Worm (Caenorhabditis elegans) whole organism, early embryonic: ENCODE data around the gene H38K22.6.

Experiments used
- B0310.2 ChIP-seq: sonication (generic microtip); optimal IDR thresholded peaks from 2 replicates; lab custom pipeline; 2016; ENCODE audit warnings: mild to moderate bottlenecking, missing genetic modification characterization, missing compliant biosample characterization
- ama-1 ChIP-seq: fragments of 150-350 bp; optimal IDR thresholded peaks from 2 replicates; lab custom pipeline; 2014
- hmbx-1 ChIP-seq: sonication (generic microtip); optimal IDR thresholded peaks from 2 replicates; lab custom pipeline; 2016; ENCODE audit warnings: mild to moderate bottlenecking, missing genetic modification characterization, missing compliant biosample characterization
- hnd-1 ChIP-seq: sonication (generic microtip); optimal IDR thresholded peaks from 2 replicates; lab custom pipeline; 2016; ENCODE audit warnings: missing genetic modification characterization, missing compliant biosample characterization
- pes-1 ChIP-seq: fragments of 200-800 bp; sonication (Bioruptor generic); IDR thresholded peaks from 2 replicates; pipeline ENCODE4 v1.3.6; 2022; ENCODE audit warnings: missing genetic modification reagents, missing genetic modification characterization, missing compliant biosample characterization
- scrt-1 ChIP-seq: fragments of 200-800 bp; sonication (Bioruptor generic); IDR thresholded peaks from 2 replicates; pipeline ENCODE4 v1.3.6; 2022; ENCODE audit warnings: missing genetic modification characterization, missing compliant biosample characterization
- tbx-37 ChIP-seq: fragments of 200-800 bp; sonication (Bioruptor generic); conservative IDR thresholded peaks from 2 replicates; pipeline ENCODE4 v1.3.6; 2022; ENCODE audit warnings: missing genetic modification reagents, missing genetic modification characterization, missing compliant biosample characterization

- TF ChIP-seq scrt-1 (GFP tag; lab: Robert Waterston, UW) (no peak), tbx-37 (no peak), hnd-1 (no peak), ama-1 (lab: Kevin White, UChicago) (peak; percentile 11), B0310.2 (tag; lab: Kevin White, UChicago) (no peak), pes-1 (no peak; the same call in 1 of the 2 replicates), hmbx-1 (tag; lab: Kevin White, UChicago) (no peak)
Observed at ce11 chrIII:4277762-4278161, 42.5 kb upstream of the H38K22.6 start.
